ENCODE assay signal across 7 worm cellular contexts in genomic region chrIV:9196755-9197154, ce11.
TF ChIP-seq lines count a peak whose summit lies in the region.

No protein-coding gene starts in this region.

TF ChIP-seq in whole organism, L1 larva, 84 proteins besides CTCF, POLR2A, EP300 and RAD21 (continued from another document and continues in another):
- TF ChIP-seq lin-15B (tag; optimal IDR thresholded peaks at IDR 0.05; lab: Kevin White, UChicago) (peak; percentile 1), sup-37 (GFP tag; optimal IDR thresholded peaks at IDR 0.05; lab: Kevin White, UChicago) (no peak), nhr-47 (tag; optimal IDR thresholded peaks at IDR 0.05; lab: Kevin White, UChicago) (peak; percentile 32), xbp-1 (tag; optimal IDR thresholded peaks at IDR 0.05; lab: Kevin White, UChicago) (peak; percentile 51), unc-62 (GFP tag; optimal IDR thresholded peaks at IDR 0.05; lab: Kevin White, UChicago) (no peak), ceh-82 (tag; optimal IDR thresholded peaks at IDR 0.05; lab: Kevin White, UChicago) (peak; percentile 19 to 59 (median 49)), C04F5.9 (tag; optimal IDR thresholded peaks at IDR 0.05; lab: Kevin White, UChicago) (no peak), pqm-1 (tag; optimal IDR thresholded peaks at IDR 0.05; lab: Kevin White, UChicago) (no peak), rnt-1 (tag; optimal IDR thresholded peaks at IDR 0.05; lab: Kevin White, UChicago) (peak; percentile 79), hpl-2 (GFP tag; optimal IDR thresholded peaks at IDR 0.05; lab: Kevin White, UChicago) (no peak), unc-86 (tag; optimal IDR thresholded peaks at IDR 0.05; lab: Kevin White, UChicago) (peak; percentile 77), C16A3.4 (tag; optimal IDR thresholded peaks at IDR 0.05; lab: Kevin White, UChicago) (no peak), ztf-4 (tag; optimal IDR thresholded peaks at IDR 0.05; lab: Kevin White, UChicago) (peak; percentile 39), ama-1 (optimal IDR thresholded peaks at IDR 0.05; lab: Kevin White, UChicago) (no peak), dpl-1 (GFP tag; optimal IDR thresholded peaks at IDR 0.05; lab: Kevin White, UChicago) (peak in 1 of 3 experiments; percentile 25), efl-1 (optimal IDR thresholded peaks at IDR 0.05; lab: Kevin White, UChicago) (peak; percentile 61 to 70), efl-1 (GFP tag; optimal IDR thresholded peaks at IDR 0.05 in 1 of 2; lab: Kevin White, UChicago) (peak; percentile 35 to 93), nhr-76 (tag; optimal IDR thresholded peaks at IDR 0.05; lab: Kevin White, UChicago) (no peak), fkh-10 (GFP tag; optimal IDR thresholded peaks at IDR 0.05; lab: Kevin White, UChicago) (peak; percentile 91)

TF ChIP-seq in whole organism, L2 larva, 48 proteins besides CTCF, POLR2A, EP300 and RAD21 (continued from another document and continues in another):
- TF ChIP-seq crh-2 (tag; optimal IDR thresholded peaks at IDR 0.05; lab: Kevin White, UChicago) (peak; percentile 52), nhr-77 (tag; optimal IDR thresholded peaks at IDR 0.05; lab: Kevin White, UChicago) (no peak), mab-5 (tag; optimal IDR thresholded peaks at IDR 0.05; lab: Kevin White, UChicago) (peak; percentile 19), Y55F3AM.14 (GFP tag; optimal IDR thresholded peaks at IDR 0.05; lab: Kevin White, UChicago) (peak; percentile 15), skn-1 (tag; optimal IDR thresholded peaks at IDR 0.05; lab: Kevin White, UChicago) (no peak), ceh-16 (tag; optimal IDR thresholded peaks at IDR 0.05; lab: Kevin White, UChicago) (no peak), aly-2 (tag; optimal IDR thresholded peaks at IDR 0.05; lab: Kevin White, UChicago) (no peak), lin-11 (tag; optimal IDR thresholded peaks at IDR 0.05; lab: Kevin White, UChicago) (peak; percentile 32), lin-39 (tag; optimal IDR thresholded peaks at IDR 0.05; lab: Kevin White, UChicago) (no peak), C34F6.9 (tag; optimal IDR thresholded peaks at IDR 0.05; lab: Kevin White, UChicago) (peak; percentile 73), nhr-10 (tag; optimal IDR thresholded peaks at IDR 0.05; lab: Kevin White, UChicago) (no peak), lin-13 (GFP tag; optimal IDR thresholded peaks at IDR 0.05; lab: Kevin White, UChicago) (peak; percentile 10), nhr-6 (tag; optimal IDR thresholded peaks at IDR 0.05; lab: Kevin White, UChicago) (peak; percentile 19), zag-1 (tag; optimal IDR thresholded peaks at IDR 0.05; lab: Kevin White, UChicago) (peak; percentile 82), unc-62 (GFP tag; optimal IDR thresholded peaks at IDR 0.05; lab: Kevin White, UChicago) (no peak), unc-39 (tag; optimal IDR thresholded peaks at IDR 0.05; lab: Kevin White, UChicago) (no peak), lsy-2 (tag; optimal IDR thresholded peaks at IDR 0.05; lab: Kevin White, UChicago) (peak in 1 of 2 experiments; percentile 43), nhr-11 (tag; optimal IDR thresholded peaks at IDR 0.05; lab: Kevin White, UChicago) (no peak), R02D3.7 (tag; optimal IDR thresholded peaks at IDR 0.05; lab: Kevin White, UChicago) (no peak), nhr-237 (tag; optimal IDR thresholded peaks at IDR 0.05; lab: Kevin White, UChicago) (no peak)

TF ChIP-seq in whole organism, L3 larva, 47 proteins besides CTCF, POLR2A, EP300 and RAD21 (continued from another document and continues in another):
- TF ChIP-seq nhr-77 (tag; optimal IDR thresholded peaks at IDR 0.05; lab: Kevin White, UChicago) (no peak), ceh-28 (tag; optimal IDR thresholded peaks at IDR 0.05; lab: Kevin White, UChicago) (peak; percentile 25), pqm-1 (tag; optimal IDR thresholded peaks at IDR 0.05; lab: Kevin White, UChicago) (peak; percentile 71), hmg-11 (tag; optimal IDR thresholded peaks at IDR 0.05; lab: Kevin White, UChicago) (peak; percentile 84), elt-1 (tag; optimal IDR thresholded peaks at IDR 0.05; lab: Kevin White, UChicago) (no peak), nhr-28 (tag; optimal IDR thresholded peaks at IDR 0.05; lab: Kevin White, UChicago) (no peak), ama-1 (optimal IDR thresholded peaks at IDR 0.05; lab: Kevin White, UChicago) (peak; percentile 29), lin-15B (tag; optimal IDR thresholded peaks at IDR 0.05; lab: Kevin White, UChicago) (peak; percentile 44), ceh-82 (tag; optimal IDR thresholded peaks at IDR 0.05; lab: Kevin White, UChicago) (no peak), nhr-43 (tag; optimal IDR thresholded peaks at IDR 0.05; lab: Kevin White, UChicago; ENCODE audit: poor library complexity, severe bottlenecking) (peak; percentile 29), ztf-11 (tag; optimal IDR thresholded peaks at IDR 0.05; lab: Kevin White, UChicago) (no peak), fos-1 (tag; optimal IDR thresholded peaks at IDR 0.05; lab: Kevin White, UChicago) (no peak), elt-2 (tag; optimal IDR thresholded peaks at IDR 0.05; lab: Kevin White, UChicago) (peak; percentile 62), egl-27 (tag; optimal IDR thresholded peaks at IDR 0.05; lab: Kevin White, UChicago) (peak; percentile 39), snpc-4 (tag; optimal IDR thresholded peaks at IDR 0.05; lab: Kevin White, UChicago) (peak; percentile 63), egl-5 (tag; optimal IDR thresholded peaks at IDR 0.05; lab: Kevin White, UChicago) (no peak), fkh-10 (GFP tag; optimal IDR thresholded peaks at IDR 0.05; lab: Kevin White, UChicago) (peak; percentile 66), nhr-11 (tag; optimal IDR thresholded peaks at IDR 0.05; lab: Kevin White, UChicago) (no peak), unc-62 (GFP tag; optimal IDR thresholded peaks at IDR 0.05; lab: Kevin White, UChicago) (peak; percentile 42), nfya-1 (tag; optimal IDR thresholded peaks at IDR 0.05; lab: Kevin White, UChicago; ENCODE audit: insufficient read depth) (peak; percentile 97)

TF ChIP-seq in whole organism, L4 larva, 104 proteins besides CTCF, POLR2A, EP300 and RAD21 (continued from another document and continues in another):
- peak; percentile 77; the same call in 1 of the 2 replicates for TF ChIP-seq ceh-20 (GFP tag; IDR thresholded peaks at IDR 0.05; lab: Robert Waterston, UW)
- peak; percentile 79 for TF ChIP-seq set-16 (GFP tag; IDR thresholded peaks at IDR 0.05; lab: Robert Waterston, UW)
- no peak for TF ChIP-seq nhr-25 (tag; optimal IDR thresholded peaks at IDR 0.05; lab: Kevin White, UChicago; ENCODE audit: borderline replicate concordance, insufficient read depth)
- TF ChIP-seq attf-4 (tag; optimal IDR thresholded peaks at IDR 0.05; lab: Kevin White, UChicago) = no peak
- no peak for TF ChIP-seq Y48G9A.11 (GFP tag; IDR thresholded peaks at IDR 0.05; lab: Robert Waterston, UW)
- no peak for TF ChIP-seq daf-19 (GFP tag; conservative IDR thresholded peaks at IDR 0.05; lab: Robert Waterston, UW)
- TF ChIP-seq dmd-9 (GFP tag; IDR thresholded peaks at IDR 0.05; lab: Robert Waterston, UW) = no peak
- TF ChIP-seq ztf-11 (tag; optimal IDR thresholded peaks at IDR 0.05; lab: Kevin White, UChicago) = no peak
- no peak for TF ChIP-seq cey-2 (tag; optimal IDR thresholded peaks at IDR 0.05; lab: Kevin White, UChicago; ENCODE audit: borderline replicate concordance, insufficient read depth)
- peak; percentile 26 for TF ChIP-seq ces-1 (GFP tag; optimal IDR thresholded peaks at IDR 0.05; lab: Kevin White, UChicago)
- TF ChIP-seq rbr-2 (tag; optimal IDR thresholded peaks at IDR 0.05; lab: Kevin White, UChicago) = peak; percentile 21
- TF ChIP-seq lin-29 (GFP tag; IDR thresholded peaks at IDR 0.05; lab: Robert Waterston, UW) = no peak
- TF ChIP-seq mes-2 (tag; optimal IDR thresholded peaks at IDR 0.05; lab: Kevin White, UChicago; ENCODE audit: poor library complexity, severe bottlenecking) = peak; percentile 82
- TF ChIP-seq lin-1 (GFP tag; IDR thresholded peaks at IDR 0.05; lab: Robert Waterston, UW) = peak; percentile 49; the same call in 1 of the 2 replicates
- no peak for TF ChIP-seq T26A8.4 (GFP tag; IDR thresholded peaks at IDR 0.05; lab: Robert Waterston, UW)
- no peak for TF ChIP-seq nhr-102 (tag; optimal IDR thresholded peaks at IDR 0.05; lab: Kevin White, UChicago)
- TF ChIP-seq madf-9 (GFP tag; conservative IDR thresholded peaks at IDR 0.05; lab: Robert Waterston, UW) = no peak
- no peak for TF ChIP-seq daf-8 (GFP tag; IDR thresholded peaks at IDR 0.05; lab: Robert Waterston, UW)
- TF ChIP-seq mdl-1 (tag; optimal IDR thresholded peaks at IDR 0.05; lab: Kevin White, UChicago) = peak in 1 of 2 experiments; percentile 45

TF ChIP-seq in whole organism, late embryonic, 69 proteins besides CTCF, POLR2A, EP300 and RAD21 (continued from another document):
- TF ChIP-seq hlh-30 (tag; optimal IDR thresholded peaks at IDR 0.05; lab: Kevin White, UChicago; ENCODE audit: insufficient read depth) (peak; percentile 12), pros-1 (tag; optimal IDR thresholded peaks at IDR 0.05; lab: Kevin White, UChicago) (peak; percentile 64), ceh-31 (tag; optimal IDR thresholded peaks at IDR 0.05; lab: Kevin White, UChicago) (peak; percentile 51), fkh-6 (tag; optimal IDR thresholded peaks at IDR 0.05; lab: Kevin White, UChicago) (no peak), K09A11.1 (tag; optimal IDR thresholded peaks at IDR 0.05; lab: Kevin White, UChicago; ENCODE audit: insufficient read depth) (no peak), ceh-18 (tag; optimal IDR thresholded peaks at IDR 0.05; lab: Kevin White, UChicago) (peak; percentile 56), T23F11.4 (GFP tag; optimal IDR thresholded peaks at IDR 0.05; lab: Kevin White, UChicago) (no peak), tbx-2 (tag; optimal IDR thresholded peaks at IDR 0.05; lab: Kevin White, UChicago) (peak; percentile 34), elt-2 (tag; optimal IDR thresholded peaks at IDR 0.05; lab: Kevin White, UChicago) (peak; percentile 7), elt-4 (tag; optimal IDR thresholded peaks at IDR 0.05; lab: Kevin White, UChicago) (no peak), ceh-6 (GFP tag; optimal IDR thresholded peaks at IDR 0.05; lab: Kevin White, UChicago) (no peak)

TF ChIP-seq in whole organism, mixed stage, embryonic, 35 proteins besides CTCF, POLR2A, EP300 and RAD21 (continued from another document):
- TF ChIP-seq mab-5 (tag; optimal IDR thresholded peaks at IDR 0.05; lab: Kevin White, UChicago) = no peak
- TF ChIP-seq nhr-237 (tag; optimal IDR thresholded peaks at IDR 0.05; lab: Kevin White, UChicago) = no peak
- TF ChIP-seq flh-1 (GFP tag; optimal IDR thresholded peaks at IDR 0.05; lab: Kevin White, UChicago) = no peak
- TF ChIP-seq mls-2 (tag; optimal IDR thresholded peaks at IDR 0.05; lab: Kevin White, UChicago) = peak; percentile 32
- TF ChIP-seq sptf-1 (tag; optimal IDR thresholded peaks at IDR 0.05; lab: Kevin White, UChicago) = peak; percentile 42
- no peak for TF ChIP-seq ztf-11 (tag; optimal IDR thresholded peaks at IDR 0.05; lab: Kevin White, UChicago)
- no peak for TF ChIP-seq blmp-1 (tag; optimal IDR thresholded peaks at IDR 0.05; lab: Kevin White, UChicago)
- peak; percentile 58 for TF ChIP-seq hlh-1 (tag; optimal IDR thresholded peaks at IDR 0.05; lab: Kevin White, UChicago)
- TF ChIP-seq nhr-76 (tag; optimal IDR thresholded peaks at IDR 0.05; lab: Kevin White, UChicago) = no peak
- no peak for TF ChIP-seq ceh-43 (GFP tag; optimal IDR thresholded peaks at IDR 0.05; lab: Kevin White, UChicago)
- TF ChIP-seq elt-3 (tag; optimal IDR thresholded peaks at IDR 0.05; lab: Kevin White, UChicago) = no peak
- TF ChIP-seq nhr-28 (tag; optimal IDR thresholded peaks at IDR 0.05; lab: Kevin White, UChicago) = no peak
- TF ChIP-seq unc-39 (tag; optimal IDR thresholded peaks at IDR 0.05; lab: Kevin White, UChicago) = no peak
- peak; percentile 33 for TF ChIP-seq mep-1 (tag; optimal IDR thresholded peaks at IDR 0.05; lab: Kevin White, UChicago)
- TF ChIP-seq drap-1 (GFP tag; optimal IDR thresholded peaks at IDR 0.05; lab: Kevin White, UChicago) = no peak
- no peak for TF ChIP-seq lin-32 (GFP tag; optimal IDR thresholded peaks at IDR 0.05; lab: Kevin White, UChicago)
- TF ChIP-seq ceh-39 (tag; optimal IDR thresholded peaks at IDR 0.05; lab: Kevin White, UChicago) = no peak

TF ChIP-seq in whole organism, young adult, 124 proteins besides CTCF, POLR2A, EP300 and RAD21 (continued from another document):
- TF ChIP-seq chd-7 (tag; optimal IDR thresholded peaks at IDR 0.05; lab: Kevin White, UChicago) = peak; percentile 61
- TF ChIP-seq hmg-1.2 (GFP tag; IDR thresholded peaks at IDR 0.05; lab: Robert Waterston, UW) = peak; percentile 61; the same call in 1 of the 2 replicates
- TF ChIP-seq lir-1 (GFP tag; conservative IDR thresholded peaks at IDR 0.05; lab: Robert Waterston, UW) = peak; percentile 52; the same call in 1 of the 2 replicates
- TF ChIP-seq dpl-1 (GFP tag; optimal IDR thresholded peaks at IDR 0.05; lab: Kevin White, UChicago) = no peak
- TF ChIP-seq zim-3 (tag; optimal IDR thresholded peaks at IDR 0.05; lab: Kevin White, UChicago) = no peak
- TF ChIP-seq egl-18 (GFP tag; IDR thresholded peaks at IDR 0.05; lab: Robert Waterston, UW) = 0 out of 2 replicates have a peak, but pooled peaks have one; percentile 50
- TF ChIP-seq lin-26 (GFP tag; IDR thresholded peaks at IDR 0.05; lab: Robert Waterston, UW) = no peak
